Fruit fly (Drosophila melanogaster) whole organism, embryonic: ENCODE results near the gene Hpd.

ENCODE experiments used
- Atf-2 ChIP-seq: fragments of 200-800 bp; sonication (Bioruptor generic); optimal IDR thresholded peaks from 2 replicates; lab custom pipeline; 2016; ENCODE audit warnings: missing biosample characterization, missing genetic modification characterization
- Atf3 ChIP-seq: fragments of 200-800 bp; sonication (Bioruptor generic); optimal IDR thresholded peaks from 3 replicates; lab custom pipeline; 2016; ENCODE audit warnings: missing biosample characterization, missing genetic modification characterization
- B-H2 ChIP-seq: fragments of 200-800 bp; sonication (Bioruptor generic); optimal IDR thresholded peaks from 2 replicates; lab custom pipeline; 2018; ENCODE audit warnings: missing biosample characterization, mild to moderate bottlenecking, missing genetic modification characterization
- CG10147 ChIP-seq: fragments of 200-800 bp; sonication (Bioruptor generic); optimal IDR thresholded peaks from 2 replicates; lab custom pipeline; 2019; ENCODE audit warnings: missing biosample characterization, mild to moderate bottlenecking, missing genetic modification characterization, moderate library complexity
- CG10654 ChIP-seq: fragments of 200-800 bp; sonication (Bioruptor generic); optimal IDR thresholded peaks from 2 replicates; lab custom pipeline; 2016; ENCODE audit warnings: missing biosample characterization, missing genetic modification characterization
- CG1233 ChIP-seq: fragments of 200-800 bp; sonication (Bioruptor generic); optimal IDR thresholded peaks from 4 replicates; lab custom pipeline; 2018; ENCODE audit warnings: missing biosample characterization, mild to moderate bottlenecking, missing genetic modification characterization
- CG14860 ChIP-seq: fragments of 200-800 bp; sonication (Bioruptor generic); IDR thresholded peaks from 3 replicates; pipeline ENCODE4 v1.3.6; 2022; ENCODE audit warnings: missing biosample characterization, missing genetic modification characterization; ENCODE audit not compliant: partially characterized antibody
- CG14965 ChIP-seq: fragments of 200-800 bp; sonication (Bioruptor generic); optimal IDR thresholded peaks from 2 replicates; lab custom pipeline; 2016; ENCODE audit warnings: missing biosample characterization, missing genetic modification characterization, borderline replicate concordance
- CG15073 ChIP-seq: fragments of 200-800 bp; sonication (Bioruptor generic); optimal IDR thresholded peaks from 2 replicates; lab custom pipeline; 2016; ENCODE audit warnings: missing biosample characterization, missing genetic modification characterization
- CG15269 ChIP-seq: fragments of 200-800 bp; sonication (Bioruptor generic); optimal IDR thresholded peaks from 2 replicates; lab custom pipeline; 2018; ENCODE audit warnings: missing biosample characterization, mild to moderate bottlenecking, missing genetic modification characterization, moderate library complexity
- CG16779 ChIP-seq: fragments of 200-800 bp; sonication (Bioruptor generic); IDR thresholded peaks from 2 replicates; pipeline ENCODE4 v1.3.6; 2022; ENCODE audit warnings: missing biosample characterization, missing genetic modification characterization
- CG17385 ChIP-seq: fragments of 200-800 bp; sonication (Bioruptor generic); optimal IDR thresholded peaks from 3 replicates; lab custom pipeline; 2018; ENCODE audit warnings: missing biosample characterization, mild to moderate bottlenecking, missing genetic modification characterization
- CG2129 ChIP-seq: fragments of 200-800 bp; sonication (Bioruptor generic); IDR thresholded peaks from 2 replicates; pipeline ENCODE4 v1.3.6; 2022; ENCODE audit warnings: missing biosample characterization, missing genetic modification characterization; ENCODE audit not compliant: partially characterized antibody
- CG2889 ChIP-seq: fragments of 200-800 bp; sonication (Bioruptor generic); IDR thresholded peaks from 3 replicates; pipeline ENCODE4 v1.3.6; 2022; ENCODE audit warnings: missing biosample characterization, missing genetic modification characterization
- CG31365 ChIP-seq: fragments of 200-800 bp; sonication (Bioruptor generic); optimal IDR thresholded peaks from 2 replicates; lab custom pipeline; 2018; ENCODE audit warnings: missing biosample characterization, mild to moderate bottlenecking, missing genetic modification characterization
- CG4730 ChIP-seq: fragments of 200-800 bp; sonication (Bioruptor generic); IDR thresholded peaks from 2 replicates; pipeline ENCODE4 v1.3.6; 2022; ENCODE audit warnings: missing biosample characterization, missing genetic modification characterization
- CG5245 ChIP-seq: fragments of 200-800 bp; sonication (Bioruptor generic); optimal IDR thresholded peaks from 3 replicates; lab custom pipeline; 2016; ENCODE audit warnings: missing biosample characterization, missing genetic modification characterization
- CG8765 ChIP-seq: fragments of 200-800 bp; sonication (Bioruptor generic); IDR thresholded peaks from 2 replicates; pipeline ENCODE4 v1.3.6; 2022; ENCODE audit warnings: missing biosample characterization, missing genetic modification characterization
- CG8944 ChIP-seq: fragments of 200-800 bp; sonication (Bioruptor generic); optimal IDR thresholded peaks from 3 replicates; lab custom pipeline; 2016; ENCODE audit warnings: missing biosample characterization, missing genetic modification characterization
- CG9797 ChIP-seq: fragments of 200-800 bp; sonication (Bioruptor generic); optimal IDR thresholded peaks from 3 replicates; lab custom pipeline; 2018; ENCODE audit warnings: missing biosample characterization, mild to moderate bottlenecking, missing genetic modification characterization
- Dbx ChIP-seq: fragments of 200-800 bp; sonication (Bioruptor generic); IDR thresholded peaks from 3 replicates; pipeline ENCODE4 v1.3.6; 2022; ENCODE audit warnings: missing biosample characterization, missing genetic modification characterization
- Drgx ChIP-seq: fragments of 200-800 bp; sonication (Bioruptor generic); IDR thresholded peaks from 2 replicates; pipeline ENCODE4 v1.3.6; 2022; ENCODE audit warnings: missing biosample characterization, missing genetic modification characterization
- Elba2 ChIP-seq: fragments of 200-800 bp; sonication (Bioruptor generic); optimal IDR thresholded peaks from 3 replicates; lab custom pipeline; 2016; ENCODE audit warnings: missing biosample characterization, missing genetic modification characterization
- HmgD ChIP-seq: fragments of 200-800 bp; sonication (Bioruptor generic); optimal IDR thresholded peaks from 3 replicates; lab custom pipeline; 2016; ENCODE audit warnings: missing biosample characterization, missing genetic modification characterization
- HmgZ ChIP-seq: fragments of 200-800 bp; sonication (Bioruptor generic); optimal IDR thresholded peaks from 2 replicates; lab custom pipeline; 2018; ENCODE audit warnings: missing biosample characterization, mild to moderate bottlenecking, missing genetic modification characterization
- Lpt ChIP-seq: fragments of >200 bp; optimal IDR thresholded peaks from 2 replicates; lab custom pipeline; 2018; ENCODE audit warnings: missing biosample characterization, missing genetic modification characterization
- Max ChIP-seq: fragments of 200-800 bp; sonication (Bioruptor generic); optimal IDR thresholded peaks from 2 replicates; lab custom pipeline; 2016; ENCODE audit warnings: missing biosample characterization, mild to moderate bottlenecking, missing genetic modification characterization
- Nf-YC ChIP-seq: fragments of 200-800 bp; optimal IDR thresholded peaks from 3 replicates; lab custom pipeline; 2019; ENCODE audit warnings: missing biosample characterization, mild to moderate bottlenecking, missing genetic modification characterization, moderate library complexity
- Oli ChIP-seq: fragments of 200-800 bp; sonication (Bioruptor generic); optimal IDR thresholded peaks from 2 replicates; lab custom pipeline; 2018; ENCODE audit warnings: missing biosample characterization, mild to moderate bottlenecking, missing genetic modification characterization, moderate library complexity
- Opbp ChIP-seq: fragments of 200-800 bp; sonication (Bioruptor generic); IDR thresholded peaks from 3 replicates; pipeline ENCODE4 v1.3.6; 2022; ENCODE audit warnings: missing biosample characterization, missing genetic modification characterization; ENCODE audit not compliant: partially characterized antibody
- Ravus ChIP-seq: fragments of 200-800 bp; sonication (Bioruptor generic); IDR thresholded peaks from 2 replicates; pipeline ENCODE4 v1.3.6; 2022; ENCODE audit warnings: missing biosample characterization, missing genetic modification characterization
- Scr ChIP-seq: fragments of 200-800 bp; sonication (Bioruptor generic); IDR thresholded peaks from 2 replicates; pipeline ENCODE4 v1.3.6; 2022; ENCODE audit warnings: missing biosample characterization, missing genetic modification characterization; ENCODE audit not compliant: partially characterized antibody
- Sin3A ChIP-seq: fragments of >200 bp; optimal IDR thresholded peaks from 2 replicates; lab custom pipeline; 2018
- cad ChIP-seq: fragments of >200 bp; optimal IDR thresholded peaks from 2 replicates; lab custom pipeline; 2017; ENCODE audit warnings: missing biosample characterization, missing genetic modification characterization
- caup ChIP-seq: fragments of 200-800 bp; sonication (Bioruptor generic); optimal IDR thresholded peaks from 3 replicates; lab custom pipeline; 2017; ENCODE audit warnings: missing biosample characterization, mild to moderate bottlenecking, missing genetic modification characterization, moderate library complexity; ENCODE audit not compliant: severe bottlenecking
- dati ChIP-seq: fragments of 200-800 bp; sonication (Bioruptor generic); IDR thresholded peaks from 2 replicates; pipeline ENCODE4 v1.3.6; 2022; ENCODE audit warnings: missing biosample characterization, missing genetic modification characterization
- disco-r ChIP-seq: fragments of 200-800 bp; sonication (Bioruptor generic); optimal IDR thresholded peaks from 2 replicates; lab custom pipeline; 2016; ENCODE audit warnings: missing biosample characterization, missing genetic modification characterization
- fru ChIP-seq: fragments of >200 bp; optimal IDR thresholded peaks from 2 replicates; lab custom pipeline; 2017
- nau ChIP-seq: fragments of 200-800 bp; sonication (Bioruptor generic); optimal IDR thresholded peaks from 3 replicates; lab custom pipeline; 2017; ENCODE audit warnings: missing biosample characterization, mild to moderate bottlenecking, missing genetic modification characterization, missing genetic modification reagents
- nerfin-1 ChIP-seq: fragments of 200-800 bp; sonication (Bioruptor generic); optimal IDR thresholded peaks from 3 replicates; lab custom pipeline; 2019; ENCODE audit warnings: missing biosample characterization, mild to moderate bottlenecking, missing genetic modification characterization, moderate library complexity
- p53 ChIP-seq: fragments of 200-800 bp; sonication (Bioruptor generic); optimal IDR thresholded peaks from 2 replicates; lab custom pipeline; 2016; ENCODE audit warnings: missing biosample characterization, missing genetic modification characterization
- run ChIP-seq: fragments of 200-800 bp; sonication (Bioruptor generic); optimal IDR thresholded peaks from 3 replicates; lab custom pipeline; 2018; ENCODE audit warnings: missing biosample characterization, mild to moderate bottlenecking, missing genetic modification characterization
- sc ChIP-seq, 3 experiments: fragments of >200 bp in 2 of 3; fragments of 200-800 bp in 1 of 3; sonication (Bioruptor generic) in 1 of 3; optimal IDR thresholded peaks; 2 replicates in 2 of 3; 3 replicates in 1 of 3; lab custom pipeline; 2017; ENCODE audit warnings: mild to moderate bottlenecking in 1 of 3, missing biosample characterization in 1 of 3, missing genetic modification characterization in 1 of 3, missing genetic modification reagents in 1 of 3
- schlank ChIP-seq: fragments of 200-800 bp; sonication (Bioruptor generic); optimal IDR thresholded peaks from 2 replicates; lab custom pipeline; 2018; ENCODE audit warnings: missing biosample characterization, mild to moderate bottlenecking, missing genetic modification characterization
- shn ChIP-seq: fragments of 200-800 bp; sonication (Bioruptor generic); optimal IDR thresholded peaks from 3 replicates; lab custom pipeline; 2016; ENCODE audit warnings: missing biosample characterization, missing genetic modification characterization
- sr ChIP-seq: fragments of 200-800 bp; sonication (Bioruptor generic); IDR thresholded peaks from 3 replicates; pipeline ENCODE4 v1.3.6; 2022; ENCODE audit warnings: missing biosample characterization, missing genetic modification characterization
- stwl ChIP-seq: fragments of 200-800 bp; sonication (Bioruptor generic); optimal IDR thresholded peaks from 3 replicates; lab custom pipeline; 2018; ENCODE audit warnings: missing biosample characterization, mild to moderate bottlenecking, missing genetic modification characterization, moderate library complexity
- tin ChIP-seq: fragments of 200-800 bp; sonication (Bioruptor generic); optimal IDR thresholded peaks from 3 replicates; lab custom pipeline; 2016; ENCODE audit warnings: missing biosample characterization, missing genetic modification characterization
- tio ChIP-seq: fragments of 200-800 bp; sonication (Bioruptor generic); optimal IDR thresholded peaks from 2 replicates; lab custom pipeline; 2017; ENCODE audit warnings: missing biosample characterization, missing genetic modification characterization, inconsistent platforms
- wdn ChIP-seq: fragments of 200-800 bp; sonication (Bioruptor generic); IDR thresholded peaks from 2 replicates; pipeline ENCODE4 v1.3.6; 2022; ENCODE audit warnings: missing biosample characterization, missing genetic modification characterization

Hpd gene

dm6 chr3L:20399550-20400109, 40.0 kb downstream of the Hpd start (continued):
- peak; percentile 51 for TF ChIP-seq CG31365 (tag; lab: Kevin White, UChicago)
- peak; percentile 87 for TF ChIP-seq nerfin-1 (tag; lab: Kevin White, UChicago)
- TF ChIP-seq CG16779 (GFP tag; lab: Robert Waterston, UW) = peak; percentile 66
- peak; percentile 71; the same call in 1 of the 2 replicates for TF ChIP-seq CG8765
- no peak for TF ChIP-seq cad (GFP tag; lab: Kevin White, UChicago)
- TF ChIP-seq Nf-YC = peak; percentile 82
- TF ChIP-seq CG15073 = peak; percentile 99
- TF ChIP-seq fru = no peak
- TF ChIP-seq tin (GFP tag; lab: Kevin White, UChicago) = peak; percentile 82
- peak; percentile 69 for TF ChIP-seq Atf3
- TF ChIP-seq HmgZ (tag; lab: Kevin White, UChicago) = peak; percentile 92
- TF ChIP-seq Sin3A (lab: Kevin White, UChicago) = no peak
- TF ChIP-seq shn (GFP tag; lab: Kevin White, UChicago) = peak; percentile 69
- peak; percentile 86 for TF ChIP-seq Max (GFP tag; lab: Kevin White, UChicago)
- TF ChIP-seq caup (GFP tag; lab: Kevin White, UChicago) = peak; percentile 85
- TF ChIP-seq CG1233 (GFP tag; lab: Kevin White, UChicago) = peak; percentile 85
- peak; percentile 76 for TF ChIP-seq CG10147 (GFP tag; lab: Kevin White, UChicago)
- TF ChIP-seq CG17385 (GFP tag; lab: Kevin White, UChicago) = peak; percentile 85
- peak; percentile 66 for TF ChIP-seq schlank (tag; lab: Kevin White, UChicago)
- peak; percentile 94 for TF ChIP-seq CG15269 (tag; lab: Kevin White, UChicago)
- peak; percentile 27 for TF ChIP-seq Elba2 (GFP tag; lab: Kevin White, UChicago)
- TF ChIP-seq CG2129 = no peak
- peak; percentile 72 for TF ChIP-seq CG8944 (GFP tag; lab: Kevin White, UChicago)
- TF ChIP-seq Ravus (GFP tag; lab: Robert Waterston, UW) = peak; percentile 20
- TF ChIP-seq CG14860 = no peak
- no peak for TF ChIP-seq stwl (tag; lab: Kevin White, UChicago)
- TF ChIP-seq Scr = no peak
- no peak for TF ChIP-seq sc (optimal IDR thresholded peaks at IDR 0.05; lab: Kevin White, UChicago)
- peak; percentile 64 for TF ChIP-seq sc (GFP tag; optimal IDR thresholded peaks at IDR 0.05; lab: Kevin White, UChicago)
- TF ChIP-seq Opbp (GFP tag; lab: Robert Waterston, UW) = no peak
- 0 out of 3 replicates have a peak, but pooled peaks have one; percentile 41 for TF ChIP-seq sr (GFP tag; lab: Robert Waterston, UW)
- peak; percentile 72 for TF ChIP-seq CG5245
- peak; percentile 92 for TF ChIP-seq Drgx (GFP tag; lab: Robert Waterston, UW)
- no peak for TF ChIP-seq CG9797 (GFP tag; lab: Kevin White, UChicago)
- peak; percentile 52 for TF ChIP-seq disco-r (GFP tag; lab: Kevin White, UChicago)
- peak; percentile 90 for TF ChIP-seq Oli
- TF ChIP-seq wdn (GFP tag; lab: Robert Waterston, UW) = peak; percentile 83
- TF ChIP-seq CG14965 = peak; percentile 45
- TF ChIP-seq p53 (GFP tag; lab: Kevin White, UChicago) = no peak
- peak; percentile 91 for TF ChIP-seq tio (GFP tag; lab: Kevin White, UChicago)
- peak; percentile 67 for TF ChIP-seq HmgD (GFP tag; lab: Kevin White, UChicago)
- peak; percentile 91 for TF ChIP-seq B-H2 (GFP tag; lab: Kevin White, UChicago)
- TF ChIP-seq CG2889 (GFP tag; lab: Robert Waterston, UW) = peak; percentile 60; the same call in 1 of the 3 replicates
- TF ChIP-seq Lpt = no peak
- peak; percentile 90 for TF ChIP-seq Dbx
- peak; percentile 81 for TF ChIP-seq Atf-2 (GFP tag; lab: Kevin White, UChicago)
- peak; percentile 83 for TF ChIP-seq CG10654 (GFP tag; lab: Kevin White, UChicago)
- peak; percentile 86 for TF ChIP-seq run (tag; lab: Kevin White, UChicago)
- TF ChIP-seq nau (GFP tag; lab: Kevin White, UChicago) = peak; percentile 80
- no peak; the same call in 1 of the 2 replicates for TF ChIP-seq dati (GFP tag; lab: Robert Waterston, UW)
- peak; percentile 73 for TF ChIP-seq CG4730
